Worm (Caenorhabditis elegans) whole organism, young adult: ENCODE data around the gene Y54G2A.7.
A peak's percentile ranks its signal among the peaks of the same experiment; 100 is the strongest.

Experiments
- B0261.1 ChIP-seq: sonication (generic microtip); optimal IDR thresholded peaks from 2 replicates; lab custom pipeline; 2016; ENCODE audit warnings: mild to moderate bottlenecking, missing genetic modification characterization, moderate library complexity, missing compliant biosample characterization
- F23B12.7 ChIP-seq: sonication (generic microtip); optimal IDR thresholded peaks from 2 replicates; lab custom pipeline; 2017; ENCODE audit warnings: missing genetic modification characterization, mild to moderate bottlenecking, missing compliant biosample characterization, antibody characterized with exemption, moderate library complexity; ENCODE audit not compliant: insufficient read depth
- F52B5.7 ChIP-seq: sonication (generic microtip); optimal IDR thresholded peaks from 2 replicates; lab custom pipeline; 2016; ENCODE audit warnings: mild to moderate bottlenecking, missing genetic modification characterization, missing compliant biosample characterization
- F57A8.1 ChIP-seq: fragments of 200-800 bp; sonication (Bioruptor generic); optimal IDR thresholded peaks from 2 replicates; lab custom pipeline; 2018; ENCODE audit warnings: mild to moderate bottlenecking, missing genetic modification characterization, moderate library complexity, missing compliant biosample characterization
- F57C9.4 ChIP-seq: sonication (generic microtip); optimal IDR thresholded peaks from 2 replicates; lab custom pipeline; 2017; ENCODE audit warnings: mild to moderate bottlenecking, missing genetic modification characterization, missing compliant biosample characterization
- Y53G8AR.9 ChIP-seq: fragments of 200-800 bp; sonication (Bioruptor generic); conservative IDR thresholded peaks from 2 replicates; pipeline ENCODE4 v1.3.6; 2022; ENCODE audit warnings: missing genetic modification reagents, missing genetic modification characterization, missing compliant biosample characterization
- Y79H2A.3 ChIP-seq: fragments of 200-800 bp; sonication (Bioruptor generic); conservative IDR thresholded peaks from 2 replicates; pipeline ENCODE4 v1.3.6; 2022; ENCODE audit warnings: missing genetic modification reagents, missing genetic modification characterization, missing compliant biosample characterization
- athp-1 ChIP-seq: sonication (generic microtip); optimal IDR thresholded peaks from 2 replicates; lab custom pipeline; 2017; ENCODE audit warnings: mild to moderate bottlenecking, missing genetic modification characterization, missing compliant biosample characterization
- attf-3 ChIP-seq: fragments of 200-800 bp; sonication (Bioruptor generic); conservative IDR thresholded peaks from 2 replicates; pipeline ENCODE4 v1.3.6; 2022; ENCODE audit warnings: missing genetic modification reagents, missing genetic modification characterization, missing compliant biosample characterization
- attf-5 ChIP-seq: fragments of 200-800 bp; sonication (Bioruptor generic); optimal IDR thresholded peaks from 2 replicates; lab custom pipeline; 2018; ENCODE audit warnings: mild to moderate bottlenecking, missing genetic modification characterization, missing compliant biosample characterization
- ccch-3 ChIP-seq: fragments of 200-800 bp; sonication (Bioruptor generic); optimal IDR thresholded peaks from 2 replicates; lab custom pipeline; 2018; ENCODE audit warnings: mild to moderate bottlenecking, missing genetic modification characterization, missing compliant biosample characterization
- cebp-2 ChIP-seq: fragments of 200-800 bp; sonication (Bioruptor generic); IDR thresholded peaks from 2 replicates; pipeline ENCODE4 v1.3.6; 2022; ENCODE audit warnings: missing genetic modification characterization, missing compliant biosample characterization
- ceh-58 ChIP-seq: fragments of 200-800 bp; sonication (Bioruptor generic); IDR thresholded peaks from 2 replicates; pipeline ENCODE4 v1.3.6; 2022; ENCODE audit warnings: missing genetic modification characterization, missing compliant biosample characterization
- dpff-1 ChIP-seq: sonication (generic microtip); optimal IDR thresholded peaks from 2 replicates; lab custom pipeline; 2017; ENCODE audit warnings: mild to moderate bottlenecking, missing genetic modification characterization, missing compliant biosample characterization
- gei-17 ChIP-seq: fragments of 200-800 bp; sonication (Bioruptor generic); optimal IDR thresholded peaks from 2 replicates; lab custom pipeline; 2018; ENCODE audit warnings: mild to moderate bottlenecking, missing genetic modification characterization, missing compliant biosample characterization
- hlh-26 ChIP-seq: fragments of 200-800 bp; sonication (Bioruptor generic); conservative IDR thresholded peaks from 2 replicates; pipeline ENCODE4 v1.3.6; 2022; ENCODE audit warnings: missing genetic modification reagents, missing genetic modification characterization, missing compliant biosample characterization
- hmg-1.2 ChIP-seq: fragments of 200-800 bp; sonication (Bioruptor generic); IDR thresholded peaks from 2 replicates; pipeline ENCODE4 v1.3.6; 2022; ENCODE audit warnings: missing genetic modification reagents, missing genetic modification characterization, missing compliant biosample characterization
- lag-1 ChIP-seq: fragments of 200-800 bp; sonication (Bioruptor generic); IDR thresholded peaks from 2 replicates; pipeline ENCODE4 v1.3.6; 2022; ENCODE audit warnings: missing genetic modification reagents, missing genetic modification characterization, missing compliant biosample characterization
- let-526 ChIP-seq: fragments of 200-800 bp; sonication (Bioruptor generic); IDR thresholded peaks from 2 replicates; pipeline ENCODE4 v1.3.6; 2022; ENCODE audit warnings: missing genetic modification reagents, missing genetic modification characterization, missing compliant biosample characterization
- let-607 ChIP-seq, 2 experiments: fragments of 200-800 bp in 1 of 2; sonication (Bioruptor generic) in 1 of 2; sonication (generic microtip) in 1 of 2; optimal IDR thresholded peaks; 2 replicates each; lab custom pipeline; 2016 to 2018; ENCODE audit warnings: mild to moderate bottlenecking in 2 of 2, missing compliant biosample characterization in 2 of 2, missing genetic modification characterization in 2 of 2, moderate library complexity in 2 of 2, missing genotype in 1 of 2
- lin-26 ChIP-seq: fragments of 200-800 bp; sonication (Bioruptor generic); IDR thresholded peaks from 2 replicates; pipeline ENCODE4 v1.3.6; 2022; ENCODE audit warnings: missing genetic modification reagents, missing genetic modification characterization, missing compliant biosample characterization
- nhr-179 ChIP-seq: sonication (generic microtip); optimal IDR thresholded peaks from 2 replicates; lab custom pipeline; 2016; ENCODE audit warnings: mild to moderate bottlenecking, missing genetic modification characterization, missing compliant biosample characterization
- nhr-80 ChIP-seq: sonication (generic microtip); optimal IDR thresholded peaks from 2 replicates; lab custom pipeline; 2016; ENCODE audit warnings: missing genetic modification characterization, missing compliant biosample characterization
- nhr-90 ChIP-seq: sonication (generic microtip); optimal IDR thresholded peaks from 2 replicates; lab custom pipeline; 2016; ENCODE audit warnings: missing genotype, mild to moderate bottlenecking, missing genetic modification characterization, missing compliant biosample characterization
- pha-4 ChIP-seq: fragments of 150-350 bp; sonication (generic microtip); optimal IDR thresholded peaks from 2 replicates; lab custom pipeline; 2014; ENCODE audit warnings: missing biosample characterization, missing genetic modification reagents, missing genetic modification characterization
- snpc-3.4 ChIP-seq: sonication (generic microtip); optimal IDR thresholded peaks from 2 replicates; lab custom pipeline; 2017; ENCODE audit warnings: missing genetic modification characterization, mild to moderate bottlenecking, missing compliant biosample characterization, antibody characterized with exemption, moderate library complexity, missing genotype, missing genetic modification reagents
- snpc-4 ChIP-seq, 5 experiments: fragments of 150-350 bp in 1 of 5; sonication (generic microtip) in 4 of 5; optimal IDR thresholded peaks; 2 replicates each; lab custom pipeline; 2014 to 2018; ENCODE audit warnings: missing genetic modification characterization in 5 of 5, missing biosample characterization in 3 of 5, antibody characterized with exemption in 2 of 5, mild to moderate bottlenecking in 2 of 5, missing compliant biosample characterization in 2 of 5, missing genotype in 2 of 5, moderate library complexity in 2 of 5, missing genetic modification reagents in 1 of 5
- unc-62 ChIP-seq: fragments of 150-350 bp; optimal IDR thresholded peaks from 2 replicates; lab custom pipeline; 2014; ENCODE audit warnings: missing biosample characterization, missing genetic modification reagents, missing genetic modification characterization
- xnd-1 ChIP-seq: sonication (generic microtip); optimal IDR thresholded peaks from 2 replicates; lab custom pipeline; 2016; ENCODE audit warnings: missing genotype, missing genetic modification reagents, missing genetic modification characterization, missing compliant biosample characterization
- zfh-2 ChIP-seq: fragments of 200-800 bp; sonication (Bioruptor generic); conservative IDR thresholded peaks from 2 replicates; pipeline ENCODE4 v1.3.6; 2022; ENCODE audit warnings: missing genetic modification reagents, missing genetic modification characterization, missing compliant biosample characterization
- ztf-18 ChIP-seq: sonication (generic microtip); optimal IDR thresholded peaks from 2 replicates; lab custom pipeline; 2016; ENCODE audit warnings: missing genotype, mild to moderate bottlenecking, missing genetic modification characterization, missing compliant biosample characterization
- ztf-22 ChIP-seq: fragments of 200-800 bp; sonication (Bioruptor generic); optimal IDR thresholded peaks from 2 replicates; lab custom pipeline; 2018; ENCODE audit warnings: mild to moderate bottlenecking, missing genetic modification characterization, moderate library complexity, missing compliant biosample characterization
- ztf-25 ChIP-seq: fragments of 200-800 bp; sonication (Bioruptor generic); IDR thresholded peaks from 2 replicates; pipeline ENCODE4 v1.3.6; 2022; ENCODE audit warnings: missing genetic modification reagents, missing genetic modification characterization, missing compliant biosample characterization
- ztf-3 ChIP-seq: fragments of 200-800 bp; sonication (Bioruptor generic); optimal IDR thresholded peaks from 2 replicates; lab custom pipeline; 2018; ENCODE audit warnings: mild to moderate bottlenecking, missing genetic modification characterization, missing compliant biosample characterization
- ztf-6 ChIP-seq: fragments of 200-800 bp; sonication (Bioruptor generic); IDR thresholded peaks from 2 replicates; pipeline ENCODE4 v1.3.6; 2022; ENCODE audit warnings: missing genetic modification reagents, missing genetic modification characterization, missing compliant biosample characterization

Gene Y54G2A.7

ce11 chrIV:2846264-2846663, 7.9 kb downstream of the Y54G2A.7 start, which contains the start of gene Y54G2A.40:
Gene Y54G2A.40, plus strand, starts transcription at chrIV:2846476.
- peak; percentile 6 for TF ChIP-seq nhr-80 (tag; lab: Kevin White, UChicago)
- peak; percentile 55 for TF ChIP-seq attf-5 (GFP tag; lab: Kevin White, UChicago)
- no peak for TF ChIP-seq let-607 (tag; optimal IDR thresholded peaks at IDR 0.05; lab: Kevin White, UChicago)
- TF ChIP-seq dpff-1, result no peak
- TF ChIP-seq hmg-1.2 (GFP tag; lab: Robert Waterston, UW), result peak; percentile 58

ce11 chrIV:2849269-2849668, 10.9 kb downstream of the Y54G2A.7 start:
- TF ChIP-seq snpc-4 (GFP tag; optimal IDR thresholded peaks at IDR 0.05; lab: Kevin White, UChicago), result no peak
- peak in 1 of 4 experiments; percentile 78 for TF ChIP-seq snpc-4 (tag; optimal IDR thresholded peaks at IDR 0.05; lab: Kevin White, UChicago)
- TF ChIP-seq lin-26 (GFP tag; lab: Robert Waterston, UW), result no peak
- TF ChIP-seq ccch-3, result no peak
- peak; percentile 64 for TF ChIP-seq zfh-2 (GFP tag; lab: Robert Waterston, UW)
- TF ChIP-seq ztf-25, result no peak
- TF ChIP-seq pha-4 (tag; lab: Kevin White, UChicago), result no peak
- TF ChIP-seq ztf-6 (GFP tag; lab: Robert Waterston, UW), result no peak
- no peak for TF ChIP-seq attf-3 (GFP tag; lab: Robert Waterston, UW)
- 0 out of 2 replicates have a peak, but pooled peaks have one; percentile 26 for TF ChIP-seq cebp-2 (GFP tag; lab: Robert Waterston, UW)
- TF ChIP-seq nhr-179 (tag; lab: Kevin White, UChicago), result no peak
- no peak for TF ChIP-seq lag-1
- no peak for TF ChIP-seq xnd-1

- TF ChIP-seq cebp-2 (GFP tag; lab: Robert Waterston, UW) (no peak), ztf-18 (tag; lab: Kevin White, UChicago) (no peak)
- TF ChIP-seq, all 124 proteins: peak for 0
Observed at ce11 chrIV:2850586-2850985, 12.2 kb downstream of the Y54G2A.7 start, which contains the start of gene clec-85. Gene clec-85, plus strand, starts transcription at chrIV:2850886.

ce11 chrIV:2851625-2852024, 13.2 kb downstream of the Y54G2A.7 start:
- TF ChIP-seq F52B5.7 (tag; lab: Kevin White, UChicago), result no peak
- TF ChIP-seq Y53G8AR.9 (GFP tag; lab: Robert Waterston, UW), result no peak
- TF ChIP-seq ztf-22, result no peak
- no peak for TF ChIP-seq let-526 (GFP tag; lab: Robert Waterston, UW)
- TF ChIP-seq ceh-58, result no peak
- no peak for TF ChIP-seq F57A8.1 (GFP tag; lab: Kevin White, UChicago)
- no peak for TF ChIP-seq F57C9.4
- no peak for TF ChIP-seq ztf-3 (GFP tag; lab: Kevin White, UChicago)
- no peak for TF ChIP-seq unc-62 (GFP tag; lab: Kevin White, UChicago)
- no peak for TF ChIP-seq B0261.1
- no peak for TF ChIP-seq hlh-26 (GFP tag; lab: Robert Waterston, UW)
- TF ChIP-seq athp-1 (tag; lab: Kevin White, UChicago), result no peak
- no peak for TF ChIP-seq nhr-90 (tag; lab: Kevin White, UChicago)
- no peak for TF ChIP-seq snpc-3.4 (tag; lab: Kevin White, UChicago)
- no peak for TF ChIP-seq gei-17 (GFP tag; lab: Kevin White, UChicago)
- no peak for TF ChIP-seq F23B12.7 (tag; lab: Kevin White, UChicago)
- TF ChIP-seq Y79H2A.3 (GFP tag; lab: Robert Waterston, UW), result no peak
